Fruit fly (Drosophila melanogaster) whole organism, embryonic: ENCODE data around the gene Rsph3.

ENCODE experiments used
- B-H2 ChIP-seq: fragments of 200-800 bp; sonication (Bioruptor generic); optimal IDR thresholded peaks from 2 replicates; lab custom pipeline; 2018; ENCODE audit warnings: missing biosample characterization, mild to moderate bottlenecking, missing genetic modification characterization
- CG10147 ChIP-seq: fragments of 200-800 bp; sonication (Bioruptor generic); optimal IDR thresholded peaks from 2 replicates; lab custom pipeline; 2019; ENCODE audit warnings: missing biosample characterization, mild to moderate bottlenecking, missing genetic modification characterization, moderate library complexity
- CG13624 ChIP-seq: fragments of 200-800 bp; sonication (Bioruptor generic); optimal IDR thresholded peaks from 2 replicates; lab custom pipeline; 2016; ENCODE audit warnings: missing biosample characterization, missing genetic modification characterization
- CG14014 ChIP-seq: fragments of 200-800 bp; sonication (Bioruptor generic); IDR thresholded peaks from 2 replicates; pipeline ENCODE4 v1.3.6; 2022; ENCODE audit warnings: missing biosample characterization, missing genetic modification characterization
- CG14050 ChIP-seq: fragments of 200-800 bp; sonication (Bioruptor generic); IDR thresholded peaks from 3 replicates; pipeline ENCODE4 v1.3.6; 2022; ENCODE audit warnings: missing biosample characterization, missing genetic modification characterization
- CG14965 ChIP-seq: fragments of 200-800 bp; sonication (Bioruptor generic); optimal IDR thresholded peaks from 2 replicates; lab custom pipeline; 2016; ENCODE audit warnings: missing biosample characterization, missing genetic modification characterization, borderline replicate concordance
- CG1602 ChIP-seq: fragments of 200-800 bp; sonication (Bioruptor generic); optimal IDR thresholded peaks from 3 replicates; lab custom pipeline; 2016; ENCODE audit warnings: missing biosample characterization, missing genetic modification characterization
- CG1603 ChIP-seq: fragments of 200-800 bp; sonication (Bioruptor generic); optimal IDR thresholded peaks from 2 replicates; lab custom pipeline; 2019; ENCODE audit warnings: missing biosample characterization, mild to moderate bottlenecking, missing genetic modification characterization, moderate library complexity
- CG16813 ChIP-seq: fragments of 200-800 bp; sonication (Bioruptor generic); IDR thresholded peaks from 3 replicates; pipeline ENCODE4 v1.3.6; 2022; ENCODE audit warnings: missing biosample characterization, missing genetic modification characterization; ENCODE audit not compliant: partially characterized antibody
- CG16815 ChIP-seq: fragments of 200-800 bp; sonication (Bioruptor generic); optimal IDR thresholded peaks from 3 replicates; lab custom pipeline; 2017; ENCODE audit warnings: missing biosample characterization, mild to moderate bottlenecking, missing genetic modification characterization
- CG31224 ChIP-seq: fragments of 200-800 bp; sonication (Bioruptor generic); IDR thresholded peaks from 2 replicates; pipeline ENCODE4 v1.3.6; 2022; ENCODE audit warnings: missing biosample characterization, missing genetic modification characterization
- CG3163 ChIP-seq: fragments of 200-800 bp; sonication (Bioruptor generic); optimal IDR thresholded peaks from 3 replicates; lab custom pipeline; 2016; ENCODE audit warnings: missing biosample characterization, missing genetic modification characterization
- CG3407 ChIP-seq: fragments of 200-800 bp; sonication (Bioruptor generic); optimal IDR thresholded peaks from 2 replicates; lab custom pipeline; 2018; ENCODE audit warnings: missing biosample characterization, mild to moderate bottlenecking, missing genetic modification characterization
- CG3847 ChIP-seq: fragments of 200-800 bp; sonication (Bioruptor generic); IDR thresholded peaks from 2 replicates; pipeline ENCODE4 v1.3.6; 2022; ENCODE audit warnings: missing biosample characterization, missing genetic modification characterization
- CG42726 ChIP-seq: fragments of 200-800 bp; sonication (Bioruptor generic); IDR thresholded peaks from 2 replicates; pipeline ENCODE4 v1.3.6; 2022; ENCODE audit warnings: missing biosample characterization, missing genetic modification characterization; ENCODE audit not compliant: partially characterized antibody
- CG4404 ChIP-seq: fragments of 200-800 bp; sonication (Bioruptor generic); IDR thresholded peaks from 2 replicates; pipeline ENCODE4 v1.3.6; 2022; ENCODE audit warnings: missing biosample characterization, missing genetic modification characterization
- CG4820 ChIP-seq: fragments of 200-800 bp; sonication (Bioruptor generic); optimal IDR thresholded peaks from 3 replicates; lab custom pipeline; 2016; ENCODE audit warnings: missing biosample characterization, missing genetic modification characterization
- CG6689 ChIP-seq: fragments of 200-800 bp; sonication (Bioruptor generic); IDR thresholded peaks from 2 replicates; pipeline ENCODE4 v1.3.6; 2022; ENCODE audit warnings: missing biosample characterization, missing genetic modification characterization
- CG6854 ChIP-seq: fragments of 200-800 bp; sonication (Bioruptor generic); optimal IDR thresholded peaks from 3 replicates; lab custom pipeline; 2017; ENCODE audit warnings: missing biosample characterization, mild to moderate bottlenecking, missing genetic modification characterization
- CG7357 ChIP-seq: fragments of 200-800 bp; sonication (Bioruptor generic); IDR thresholded peaks from 3 replicates; pipeline ENCODE4 v1.3.6; 2022; ENCODE audit warnings: missing biosample characterization, missing genetic modification characterization
- CTCF ChIP-seq: fragments of 200-800 bp; sonication (Bioruptor generic); optimal IDR thresholded peaks from 2 replicates; lab custom pipeline; 2017; ENCODE audit warnings: missing biosample characterization, mild to moderate bottlenecking, missing genetic modification characterization, moderate library complexity
- D ChIP-seq, 2 experiments: fragments of 200-800 bp in 1 of 2; fragments of >200 bp in 1 of 2; sonication (Bioruptor generic) in 1 of 2; optimal IDR thresholded peaks; 2 replicates in 1 of 2; 3 replicates in 1 of 2; lab custom pipeline; 2017; ENCODE audit warnings: mild to moderate bottlenecking in 1 of 2, missing biosample characterization in 1 of 2, missing genetic modification characterization in 1 of 2, missing genetic modification reagents in 1 of 2
- Dip3 ChIP-seq: fragments of 200-800 bp; sonication (Bioruptor generic); optimal IDR thresholded peaks from 3 replicates; lab custom pipeline; 2016; ENCODE audit warnings: missing biosample characterization, missing genetic modification characterization
- Gug ChIP-seq: fragments of 200-800 bp; sonication (Bioruptor generic); IDR thresholded peaks from 4 replicates; pipeline ENCODE4 v1.3.6; 2022; ENCODE audit warnings: missing biosample characterization, missing genetic modification characterization
- H15 ChIP-seq: fragments of 200-800 bp; sonication (Bioruptor generic); IDR thresholded peaks from 3 replicates; pipeline ENCODE4 v1.3.6; 2022; ENCODE audit warnings: missing biosample characterization, missing genetic modification characterization
- Hmr ChIP-seq: fragments of 200-800 bp; sonication (Bioruptor generic); optimal IDR thresholded peaks from 3 replicates; lab custom pipeline; 2017; ENCODE audit warnings: mild to moderate bottlenecking, missing biosample characterization, missing genetic modification reagents, missing genetic modification characterization
- Jarid2 ChIP-seq: fragments of 200-800 bp; sonication (Bioruptor generic); optimal IDR thresholded peaks from 3 replicates; lab custom pipeline; 2017; ENCODE audit warnings: mild to moderate bottlenecking, missing biosample characterization, missing genetic modification reagents, missing genetic modification characterization
- Max ChIP-seq: fragments of 200-800 bp; sonication (Bioruptor generic); optimal IDR thresholded peaks from 2 replicates; lab custom pipeline; 2016; ENCODE audit warnings: missing biosample characterization, mild to moderate bottlenecking, missing genetic modification characterization
- Med ChIP-seq: fragments of 200-800 bp; sonication (Bioruptor generic); peaks from one replicate; lab custom pipeline; 2016; ENCODE audit warnings: missing biosample characterization, missing genetic modification characterization, mild to moderate bottlenecking, inconsistent platforms, moderate library complexity
- Nf-YB ChIP-seq: fragments of 200-800 bp; sonication (Bioruptor generic); optimal IDR thresholded peaks from 3 replicates; lab custom pipeline; 2019; ENCODE audit warnings: missing biosample characterization, mild to moderate bottlenecking, missing genetic modification characterization, moderate library complexity
- bcd ChIP-seq: fragments of 200-800 bp; sonication (Bioruptor generic); optimal IDR thresholded peaks from 2 replicates; lab custom pipeline; 2017; ENCODE audit warnings: missing biosample characterization, mild to moderate bottlenecking, missing genetic modification characterization
- cad ChIP-seq: fragments of >200 bp; optimal IDR thresholded peaks from 2 replicates; lab custom pipeline; 2017; ENCODE audit warnings: missing biosample characterization, missing genetic modification characterization
- caup ChIP-seq: fragments of 200-800 bp; sonication (Bioruptor generic); optimal IDR thresholded peaks from 3 replicates; lab custom pipeline; 2017; ENCODE audit warnings: missing biosample characterization, mild to moderate bottlenecking, missing genetic modification characterization, moderate library complexity; ENCODE audit not compliant: severe bottlenecking
- chn ChIP-seq: fragments of 200-800 bp; sonication (Bioruptor generic); optimal IDR thresholded peaks from 2 replicates; lab custom pipeline; 2016; ENCODE audit warnings: missing biosample characterization, missing genetic modification characterization
- crol ChIP-seq: fragments of 200-800 bp; sonication (Bioruptor generic); IDR thresholded peaks from 2 replicates; pipeline ENCODE4 v1.3.6; 2022; ENCODE audit warnings: missing biosample characterization, missing genetic modification characterization
- dmrt99B ChIP-seq: fragments of 200-800 bp; sonication (Bioruptor generic); optimal IDR thresholded peaks from 2 replicates; lab custom pipeline; 2018; ENCODE audit warnings: missing biosample characterization, mild to moderate bottlenecking, missing genetic modification characterization, moderate library complexity
- ems ChIP-seq: fragments of 200-800 bp; sonication (Bioruptor generic); optimal IDR thresholded peaks from 3 replicates; lab custom pipeline; 2016; ENCODE audit warnings: missing biosample characterization, missing genetic modification characterization
- en ChIP-seq: fragments of 200-800 bp; sonication (Bioruptor generic); optimal IDR thresholded peaks from 2 replicates; lab custom pipeline; 2016; ENCODE audit warnings: missing biosample characterization, missing genetic modification characterization
- hth ChIP-seq: fragments of >200 bp; optimal IDR thresholded peaks from 2 replicates; lab custom pipeline; 2017; ENCODE audit warnings: inconsistent platforms
- ind ChIP-seq: fragments of 200-800 bp; sonication (Bioruptor generic); optimal IDR thresholded peaks from 3 replicates; lab custom pipeline; 2016; ENCODE audit warnings: missing biosample characterization, missing genetic modification characterization
- insv ChIP-seq, 2 experiments: fragments of 200-800 bp; sonication (Bioruptor generic); optimal IDR thresholded peaks; 3 replicates each; lab custom pipeline; 2016 to 2018; ENCODE audit warnings: missing biosample characterization in 2 of 2, missing genetic modification characterization in 2 of 2
- jing ChIP-seq: fragments of 200-800 bp; sonication (Bioruptor generic); optimal IDR thresholded peaks from 2 replicates; lab custom pipeline; 2018; ENCODE audit warnings: missing biosample characterization, mild to moderate bottlenecking, missing genetic modification characterization
- mam ChIP-seq: fragments of 200-800 bp; sonication (Bioruptor generic); optimal IDR thresholded peaks from 3 replicates; lab custom pipeline; 2016; ENCODE audit warnings: missing biosample characterization, missing genetic modification characterization
- nerfin-2 ChIP-seq: fragments of 200-800 bp; sonication (Bioruptor generic); IDR thresholded peaks from 2 replicates; pipeline ENCODE4 v1.3.6; 2022; ENCODE audit warnings: missing biosample characterization, missing genetic modification characterization; ENCODE audit not compliant: partially characterized antibody
- pfk ChIP-seq: fragments of 200-800 bp; sonication (Bioruptor generic); optimal IDR thresholded peaks from 2 replicates; lab custom pipeline; 2018; ENCODE audit warnings: missing biosample characterization, mild to moderate bottlenecking, missing genetic modification characterization, moderate library complexity
- pnt ChIP-seq: fragments of 200-800 bp; sonication (Bioruptor generic); optimal IDR thresholded peaks from 3 replicates; lab custom pipeline; 2016; ENCODE audit warnings: missing biosample characterization, missing genetic modification characterization
- slp2 ChIP-seq: fragments of 200-800 bp; sonication (Bioruptor generic); optimal IDR thresholded peaks from 2 replicates; lab custom pipeline; 2016; ENCODE audit warnings: missing biosample characterization, missing genetic modification characterization
- so ChIP-seq: fragments of 200-800 bp; sonication (Bioruptor generic); IDR thresholded peaks from 3 replicates; pipeline ENCODE4 v1.3.6; 2022; ENCODE audit warnings: missing biosample characterization, missing genetic modification characterization
- tin ChIP-seq: fragments of 200-800 bp; sonication (Bioruptor generic); optimal IDR thresholded peaks from 3 replicates; lab custom pipeline; 2016; ENCODE audit warnings: missing biosample characterization, missing genetic modification characterization
- unpg ChIP-seq: fragments of 200-800 bp; sonication (Bioruptor generic); optimal IDR thresholded peaks from 3 replicates; lab custom pipeline; 2018; ENCODE audit warnings: missing biosample characterization, mild to moderate bottlenecking, missing genetic modification characterization, moderate library complexity
- wdn ChIP-seq: fragments of 200-800 bp; sonication (Bioruptor generic); IDR thresholded peaks from 2 replicates; pipeline ENCODE4 v1.3.6; 2022; ENCODE audit warnings: missing biosample characterization, missing genetic modification characterization

The Rsph3 gene

DNA sequence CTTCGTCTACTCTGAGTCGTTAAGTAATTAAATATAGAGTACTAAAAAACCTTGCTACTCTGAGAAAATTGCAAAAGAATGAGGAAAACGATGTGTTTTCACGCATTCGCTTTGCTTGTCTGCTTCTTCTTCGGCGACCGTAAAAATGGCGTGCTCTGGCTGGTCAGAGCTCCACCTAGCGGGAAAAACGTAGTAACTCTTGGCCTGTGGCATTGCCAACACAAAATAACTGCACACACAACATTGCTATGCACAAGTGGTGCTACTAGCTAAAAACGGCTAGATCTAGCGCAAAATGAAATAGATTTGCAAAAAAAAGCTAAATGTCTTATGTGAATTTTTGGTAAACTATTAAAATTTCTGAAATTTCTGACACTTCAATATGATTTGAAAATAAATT is 15.9 kb downstream of the Rsph3 start (continued):
- TF ChIP-seq caup (GFP tag; lab: Kevin White, UChicago) = peak; percentile 36
- TF ChIP-seq CG1602 (GFP tag; lab: Kevin White, UChicago) = peak; percentile 4
- TF ChIP-seq CG16815 (GFP tag; lab: Kevin White, UChicago) = no peak
- peak; percentile 67 for TF ChIP-seq B-H2 (GFP tag; lab: Kevin White, UChicago)
- 0 out of 3 replicates have a peak, but pooled peaks have one; percentile 34 for TF ChIP-seq H15 (GFP tag; lab: Robert Waterston, UW)
- TF ChIP-seq CG3847 (GFP tag; lab: Robert Waterston, UW) = peak; percentile 83
- no peak for TF ChIP-seq D (optimal IDR thresholded peaks at IDR 0.05; lab: Kevin White, UChicago)
- TF ChIP-seq D (GFP tag; optimal IDR thresholded peaks at IDR 0.05; lab: Kevin White, UChicago) = no peak
- no peak for TF ChIP-seq wdn (GFP tag; lab: Robert Waterston, UW)
- no peak for TF ChIP-seq en (GFP tag; lab: Kevin White, UChicago)
- TF ChIP-seq so (GFP tag; lab: Robert Waterston, UW) = 0 out of 3 replicates have a peak, but pooled peaks have one; percentile 28
- TF ChIP-seq Hmr (GFP tag; lab: Kevin White, UChicago) = peak; percentile 56
- TF ChIP-seq crol (GFP tag; lab: Robert Waterston, UW) = no peak; the same call in 1 of the 2 replicates
- TF ChIP-seq Max (GFP tag; lab: Kevin White, UChicago) = peak; percentile 59
- TF ChIP-seq chn (GFP tag; lab: Kevin White, UChicago) = peak; percentile 48
- peak; percentile 49 for TF ChIP-seq Nf-YB
- TF ChIP-seq CG6689 (GFP tag; lab: Robert Waterston, UW) = peak; percentile 51
- no peak for TF ChIP-seq jing (GFP tag; lab: Kevin White, UChicago)
- TF ChIP-seq insv (GFP tag; optimal IDR thresholded peaks at IDR 0.05; lab: Kevin White, UChicago) = peak in 1 of 2 experiments; percentile 9
- peak; percentile 96 for TF ChIP-seq CTCF (GFP tag; lab: Kevin White, UChicago)
- TF ChIP-seq CG14050 (GFP tag; lab: Robert Waterston, UW) = peak; percentile 35; the same call in 1 of the 3 replicates
- peak; percentile 41; the same call in 1 of the 2 replicates for TF ChIP-seq nerfin-2 (GFP tag; lab: Robert Waterston, UW)
- TF ChIP-seq cad (GFP tag; lab: Kevin White, UChicago) = no peak
- peak; percentile 52; the same call in 3 of the 4 replicates for TF ChIP-seq Gug (GFP tag; lab: Robert Waterston, UW)
- TF ChIP-seq slp2 (GFP tag; lab: Kevin White, UChicago) = peak; percentile 20
- no peak for TF ChIP-seq CG14965 (GFP tag; lab: Kevin White, UChicago)
- TF ChIP-seq mam = peak; percentile 64
- TF ChIP-seq CG1603 (tag; lab: Kevin White, UChicago) = peak; percentile 68
- peak; percentile 2 for TF ChIP-seq CG10147
- TF ChIP-seq Med = peak; percentile 91
- TF ChIP-seq dmrt99B = no peak
- no peak for TF ChIP-seq hth (lab: Kevin White, UChicago)
- peak; percentile 16 for TF ChIP-seq CG4820 (GFP tag; lab: Kevin White, UChicago)
- peak; percentile 38; the same call in 1 of the 2 replicates for TF ChIP-seq CG31224 (GFP tag; lab: Robert Waterston, UW)
- peak; percentile 23 for TF ChIP-seq CG3163 (GFP tag; lab: Kevin White, UChicago)
- no peak for TF ChIP-seq Jarid2 (GFP tag; lab: Kevin White, UChicago)
- peak; percentile 29; the same call in 1 of the 3 replicates for TF ChIP-seq CG16813 (GFP tag; lab: Robert Waterston, UW)
- TF ChIP-seq CG42726 (GFP tag; lab: Robert Waterston, UW) = peak; percentile 70
- peak; percentile 52 for TF ChIP-seq CG13624 (GFP tag; lab: Kevin White, UChicago)
- no peak for TF ChIP-seq pfk (GFP tag; lab: Kevin White, UChicago)
- TF ChIP-seq unpg = peak; percentile 40
- no peak for TF ChIP-seq CG6854
- TF ChIP-seq CG3407 (GFP tag; lab: Kevin White, UChicago) = no peak
- peak; percentile 35 for TF ChIP-seq bcd (GFP tag; lab: Kevin White, UChicago)
- TF ChIP-seq CG7357 = no peak; the same call in 2 of the 3 replicates
- TF ChIP-seq ems = peak; percentile 27
- peak; percentile 73 for TF ChIP-seq CG14014
- TF ChIP-seq pnt (GFP tag; lab: Kevin White, UChicago) = no peak
- TF ChIP-seq tin (GFP tag; lab: Kevin White, UChicago) = peak; percentile 40
- TF ChIP-seq ind (GFP tag; lab: Kevin White, UChicago) = peak; percentile 48
- TF ChIP-seq Dip3 (GFP tag; lab: Kevin White, UChicago) = peak; percentile 8
- 0 out of 2 replicates have a peak, but pooled peaks have one; percentile 22 for TF ChIP-seq CG4404 (GFP tag; lab: Robert Waterston, UW)
